Worm (Caenorhabditis elegans): ENCODE data around the gene tps-1.

Gene tps-1

ce11 chrX:17509048-17509776 is 34.9 kb upstream of the tps-1 start:
- TF ChIP-seq swsn-7 (tag; optimal IDR thresholded peaks at IDR 0.05) (no peak), sup-37 (GFP tag; optimal IDR thresholded peaks at IDR 0.05) (no peak), alr-1 (tag; optimal IDR thresholded peaks at IDR 0.05; ENCODE audit: borderline replicate concordance) (no peak), ceh-82 (tag; optimal IDR thresholded peaks at IDR 0.05) (no peak), elt-3 (tag; optimal IDR thresholded peaks at IDR 0.05) (peak in 2 of 6 experiments; percentile 64 to 76), nhr-47 (tag; optimal IDR thresholded peaks at IDR 0.05) (no peak), aha-1 (tag; optimal IDR thresholded peaks at IDR 0.05) (no peak), ztf-4 (tag; optimal IDR thresholded peaks at IDR 0.05) (no peak), fkh-4 (tag; optimal IDR thresholded peaks at IDR 0.05; ENCODE audit: borderline replicate concordance) (no peak), nhr-71 (tag; optimal IDR thresholded peaks at IDR 0.05) (peak; percentile 26), Y116A8C.19 (tag; optimal IDR thresholded peaks at IDR 0.05; ENCODE audit: borderline replicate concordance) (no peak), F16B12.6 (tag; optimal IDR thresholded peaks at IDR 0.05) (no peak), unc-130 (tag; optimal IDR thresholded peaks at IDR 0.05) (no peak), ama-1 (optimal IDR thresholded peaks at IDR 0.05) (no peak), mep-1 (tag; optimal IDR thresholded peaks at IDR 0.05) (no peak), aly-2 (tag; optimal IDR thresholded peaks at IDR 0.05) (no peak), C16A3.4 (tag; optimal IDR thresholded peaks at IDR 0.05) (no peak), nhr-20 (tag; optimal IDR thresholded peaks at IDR 0.05) (peak; percentile 54), ceh-90 (tag; optimal IDR thresholded peaks at IDR 0.05) (no peak), zag-1 (tag; optimal IDR thresholded peaks at IDR 0.05) (no peak), ets-5 (GFP tag; IDR thresholded peaks at IDR 0.05) (no peak), blmp-1 (tag; optimal IDR thresholded peaks at IDR 0.05) (peak; percentile 15), nhr-77 (tag; optimal IDR thresholded peaks at IDR 0.05) (no peak), hlh-17 (GFP tag; optimal IDR thresholded peaks at IDR 0.05; ENCODE audit: borderline replicate concordance) (no peak), ceh-88 (GFP tag; IDR thresholded peaks at IDR 0.05) (no peak), hpl-2 (GFP tag; optimal IDR thresholded peaks at IDR 0.05) (no peak), ceh-8 (GFP tag; optimal IDR thresholded peaks at IDR 0.05) (no peak), vab-15 (tag; optimal IDR thresholded peaks at IDR 0.05) (no peak), jun-1 (tag; optimal IDR thresholded peaks at IDR 0.05) (no peak), fkh-10 (GFP tag; optimal IDR thresholded peaks at IDR 0.05) (no peak), lin-14 (GFP tag; optimal IDR thresholded peaks at IDR 0.05) (peak; percentile 57), snpc-4 (tag; optimal IDR thresholded peaks at IDR 0.05) (no peak), xbp-1 (tag; optimal IDR thresholded peaks at IDR 0.05) (no peak), nhr-237 (tag; optimal IDR thresholded peaks at IDR 0.05) (no peak), unc-86 (tag; optimal IDR thresholded peaks at IDR 0.05) (no peak), mdl-1 (tag; optimal IDR thresholded peaks at IDR 0.05) (peak in 1 of 2 experiments; percentile 13), nhr-85 (tag) (peak; percentile 75), egl-27 (tag; optimal IDR thresholded peaks at IDR 0.05) (no peak), nhr-11 (tag; optimal IDR thresholded peaks at IDR 0.05) (no peak), elt-2 (tag; optimal IDR thresholded peaks at IDR 0.05) (peak; percentile 64), unc-98 (GFP tag; IDR thresholded peaks at IDR 0.05) (no peak), egl-13 (tag; optimal IDR thresholded peaks at IDR 0.05) (no peak), C04F5.9 (tag; optimal IDR thresholded peaks at IDR 0.05) (no peak), lin-39 (tag; optimal IDR thresholded peaks at IDR 0.05) (no peak), pqm-1 (tag; optimal IDR thresholded peaks at IDR 0.05) (no peak), ces-1 (GFP tag; optimal IDR thresholded peaks at IDR 0.05) (no peak), dpl-1 (GFP tag; optimal IDR thresholded peaks at IDR 0.05) (no peak), lin-13 (GFP tag; optimal IDR thresholded peaks at IDR 0.05) (no peak), unc-62 (GFP tag; optimal IDR thresholded peaks at IDR 0.05) (no peak), nhr-76 (tag; optimal IDR thresholded peaks at IDR 0.05) (no peak), sox-4 (tag; optimal IDR thresholded peaks at IDR 0.05) (no peak), efl-3 (GFP tag; optimal IDR thresholded peaks at IDR 0.05) (no peak), nhr-19 (GFP tag; conservative IDR thresholded peaks at IDR 0.05) (no peak)

Data from whole organism, L1 larva.